Worm (Caenorhabditis elegans) whole organism, young adult: ENCODE measurements around the gene ptr-19.

ENCODE experiments used
- B0035.1 ChIP-seq: sonication (generic microtip); optimal IDR thresholded peaks from 2 replicates; lab custom pipeline; 2016; ENCODE audit warnings: missing genetic modification characterization, mild to moderate bottlenecking, missing compliant biosample characterization, missing genotype, missing genetic modification reagents
- B0336.3 ChIP-seq: fragments of 200-800 bp; sonication (Bioruptor generic); IDR thresholded peaks from 2 replicates; pipeline ENCODE4 v1.3.6; 2022; ENCODE audit warnings: missing genetic modification characterization, missing compliant biosample characterization
- F23B12.7 ChIP-seq: sonication (generic microtip); optimal IDR thresholded peaks from 2 replicates; lab custom pipeline; 2017; ENCODE audit warnings: missing genetic modification characterization, mild to moderate bottlenecking, missing compliant biosample characterization, antibody characterized with exemption, moderate library complexity; ENCODE audit not compliant: insufficient read depth
- F33H1.4 ChIP-seq: fragments of 200-800 bp; sonication (Bioruptor generic); IDR thresholded peaks from 2 replicates; pipeline ENCODE4 v1.3.6; 2022; ENCODE audit warnings: missing genetic modification reagents, missing genetic modification characterization, missing compliant biosample characterization
- F37B4.10 ChIP-seq: fragments of 200-800 bp; sonication (Bioruptor generic); IDR thresholded peaks from 2 replicates; pipeline ENCODE4 v1.3.6; 2022; ENCODE audit warnings: missing genetic modification characterization, missing compliant biosample characterization
- F55B11.4 ChIP-seq: sonication (generic microtip); optimal IDR thresholded peaks from 2 replicates; lab custom pipeline; 2016; ENCODE audit warnings: missing compliant biosample characterization, missing genetic modification characterization, borderline replicate concordance; ENCODE audit not compliant: insufficient read depth
- K12H6.12 ChIP-seq: fragments of 200-800 bp; sonication (Bioruptor generic); optimal IDR thresholded peaks from 2 replicates; lab custom pipeline; 2018; ENCODE audit warnings: mild to moderate bottlenecking, missing genetic modification characterization, missing compliant biosample characterization
- Y53F4B.3 ChIP-seq: fragments of 200-800 bp; sonication (Bioruptor generic); IDR thresholded peaks from 2 replicates; pipeline ENCODE4 v1.3.6; 2022; ENCODE audit warnings: missing genetic modification reagents, missing genetic modification characterization, missing compliant biosample characterization
- Y56A3A.18 ChIP-seq: fragments of 200-800 bp; sonication (Bioruptor generic); IDR thresholded peaks from 2 replicates; pipeline ENCODE4 v1.3.6; 2022; ENCODE audit warnings: missing genetic modification reagents, missing genetic modification characterization, missing compliant biosample characterization
- Y79H2A.3 ChIP-seq: fragments of 200-800 bp; sonication (Bioruptor generic); conservative IDR thresholded peaks from 2 replicates; pipeline ENCODE4 v1.3.6; 2022; ENCODE audit warnings: missing genetic modification reagents, missing genetic modification characterization, missing compliant biosample characterization
- akir-1 ChIP-seq: fragments of 200-800 bp; sonication (Bioruptor generic); optimal IDR thresholded peaks from 2 replicates; lab custom pipeline; 2018; ENCODE audit warnings: mild to moderate bottlenecking, missing genetic modification characterization, moderate library complexity, missing compliant biosample characterization
- athp-1 ChIP-seq: sonication (generic microtip); optimal IDR thresholded peaks from 2 replicates; lab custom pipeline; 2017; ENCODE audit warnings: mild to moderate bottlenecking, missing genetic modification characterization, missing compliant biosample characterization
- attf-3 ChIP-seq: fragments of 200-800 bp; sonication (Bioruptor generic); conservative IDR thresholded peaks from 2 replicates; pipeline ENCODE4 v1.3.6; 2022; ENCODE audit warnings: missing genetic modification reagents, missing genetic modification characterization, missing compliant biosample characterization
- attf-6 ChIP-seq: fragments of 200-800 bp; sonication (Bioruptor generic); IDR thresholded peaks from 2 replicates; pipeline ENCODE4 v1.3.6; 2022; ENCODE audit warnings: missing genetic modification reagents, missing genetic modification characterization, missing compliant biosample characterization
- cebp-1 ChIP-seq, 2 experiments: fragments of 200-800 bp in 1 of 2; sonication (Bioruptor generic) in 1 of 2; sonication (generic microtip) in 1 of 2; IDR thresholded peaks in 1 of 2; optimal IDR thresholded peaks in 1 of 2; 2 replicates each; pipeline versions ENCODE4 v1.3.6 to Lab custom; 2017 to 2022; ENCODE audit warnings: missing compliant biosample characterization in 2 of 2, missing genetic modification characterization in 2 of 2, mild to moderate bottlenecking in 1 of 2, missing genetic modification reagents in 1 of 2, moderate library complexity in 1 of 2
- cebp-2 ChIP-seq: fragments of 200-800 bp; sonication (Bioruptor generic); IDR thresholded peaks from 2 replicates; pipeline ENCODE4 v1.3.6; 2022; ENCODE audit warnings: missing genetic modification characterization, missing compliant biosample characterization
- ceh-27 ChIP-seq: fragments of 200-800 bp; sonication (Bioruptor generic); optimal IDR thresholded peaks from 2 replicates; lab custom pipeline; 2018; ENCODE audit warnings: mild to moderate bottlenecking, missing genetic modification characterization, moderate library complexity, missing compliant biosample characterization
- ceh-58 ChIP-seq: fragments of 200-800 bp; sonication (Bioruptor generic); IDR thresholded peaks from 2 replicates; pipeline ENCODE4 v1.3.6; 2022; ENCODE audit warnings: missing genetic modification characterization, missing compliant biosample characterization
- ceh-79 ChIP-seq: sonication (generic microtip); optimal IDR thresholded peaks from 2 replicates; lab custom pipeline; 2017; ENCODE audit warnings: mild to moderate bottlenecking, missing genetic modification characterization, missing compliant biosample characterization
- efl-1 ChIP-seq: fragments of 150-350 bp; optimal IDR thresholded peaks from 2 replicates; lab custom pipeline; 2014; ENCODE audit warnings: missing biosample characterization, missing genetic modification reagents, missing genetic modification characterization
- egl-18 ChIP-seq: fragments of 200-800 bp; sonication (Bioruptor generic); IDR thresholded peaks from 2 replicates; pipeline ENCODE4 v1.3.6; 2022; ENCODE audit warnings: missing genetic modification reagents, missing genetic modification characterization, missing compliant biosample characterization
- hlh-12 ChIP-seq: sonication (generic microtip); optimal IDR thresholded peaks from 2 replicates; lab custom pipeline; 2016; ENCODE audit warnings: missing genetic modification characterization, missing compliant biosample characterization
- lag-1 ChIP-seq: fragments of 200-800 bp; sonication (Bioruptor generic); IDR thresholded peaks from 2 replicates; pipeline ENCODE4 v1.3.6; 2022; ENCODE audit warnings: missing genetic modification reagents, missing genetic modification characterization, missing compliant biosample characterization
- let-607 ChIP-seq, 2 experiments: fragments of 200-800 bp in 1 of 2; sonication (Bioruptor generic) in 1 of 2; sonication (generic microtip) in 1 of 2; optimal IDR thresholded peaks; 2 replicates each; lab custom pipeline; 2016 to 2018; ENCODE audit warnings: mild to moderate bottlenecking in 2 of 2, missing compliant biosample characterization in 2 of 2, missing genetic modification characterization in 2 of 2, moderate library complexity in 2 of 2, missing genotype in 1 of 2
- lin-54 ChIP-seq: fragments of 200-800 bp; sonication (Bioruptor generic); optimal IDR thresholded peaks from 2 replicates; lab custom pipeline; 2018; ENCODE audit warnings: mild to moderate bottlenecking, missing genetic modification characterization, missing compliant biosample characterization
- lir-1 ChIP-seq: fragments of 200-800 bp; sonication (Bioruptor generic); conservative IDR thresholded peaks from 2 replicates; pipeline ENCODE4 v1.3.6; 2022; ENCODE audit warnings: missing genetic modification reagents, missing genetic modification characterization, missing compliant biosample characterization
- madf-6 ChIP-seq: fragments of 200-800 bp; sonication (Bioruptor generic); IDR thresholded peaks from 2 replicates; pipeline ENCODE4 v1.3.6; 2022; ENCODE audit warnings: missing genetic modification reagents, missing genetic modification characterization, missing compliant biosample characterization
- madf-8 ChIP-seq: fragments of 200-800 bp; sonication (Bioruptor generic); conservative IDR thresholded peaks from 2 replicates; pipeline ENCODE4 v1.3.6; 2022; ENCODE audit warnings: missing genetic modification reagents, missing genetic modification characterization, missing compliant biosample characterization
- mel-28 ChIP-seq: sonication (generic microtip); optimal IDR thresholded peaks from 2 replicates; lab custom pipeline; 2016; ENCODE audit warnings: borderline replicate concordance, mild to moderate bottlenecking, missing genetic modification characterization, missing compliant biosample characterization
- nfyb-1 ChIP-seq: fragments of 200-800 bp; sonication (Bioruptor generic); IDR thresholded peaks from 2 replicates; pipeline ENCODE4 v1.3.6; 2022; ENCODE audit warnings: missing genetic modification reagents, missing genetic modification characterization, missing compliant biosample characterization
- nhr-90 ChIP-seq: sonication (generic microtip); optimal IDR thresholded peaks from 2 replicates; lab custom pipeline; 2016; ENCODE audit warnings: missing genotype, mild to moderate bottlenecking, missing genetic modification characterization, missing compliant biosample characterization
- pbrm-1 ChIP-seq: fragments of 200-800 bp; sonication (Bioruptor generic); IDR thresholded peaks from 2 replicates; pipeline ENCODE4 v1.3.6; 2022; ENCODE audit warnings: missing genetic modification reagents, missing genetic modification characterization, missing compliant biosample characterization
- pha-4 ChIP-seq: fragments of 150-350 bp; sonication (generic microtip); optimal IDR thresholded peaks from 2 replicates; lab custom pipeline; 2014; ENCODE audit warnings: missing biosample characterization, missing genetic modification reagents, missing genetic modification characterization
- rec-8 ChIP-seq, 2 experiments: sonication (generic microtip); optimal IDR thresholded peaks; 2 replicates each; lab custom pipeline; 2016; ENCODE audit warnings: mild to moderate bottlenecking in 2 of 2, missing genetic modification characterization in 2 of 2, missing genetic modification reagents in 2 of 2, missing genotype in 2 of 2, missing biosample characterization in 1 of 2, missing compliant biosample characterization in 1 of 2, moderate library complexity in 1 of 2
- sea-2 ChIP-seq: fragments of 200-800 bp; sonication (Bioruptor generic); IDR thresholded peaks from 2 replicates; pipeline ENCODE4 v1.3.6; 2022; ENCODE audit warnings: missing genetic modification characterization, missing compliant biosample characterization
- snpc-1.1 ChIP-seq: sonication (generic microtip); optimal IDR thresholded peaks from 2 replicates; lab custom pipeline; 2017; ENCODE audit warnings: missing genetic modification characterization, mild to moderate bottlenecking, missing compliant biosample characterization, antibody characterized with exemption, moderate library complexity, missing genotype, missing genetic modification reagents; ENCODE audit not compliant: insufficient read depth
- snpc-3.4 ChIP-seq: sonication (generic microtip); optimal IDR thresholded peaks from 2 replicates; lab custom pipeline; 2017; ENCODE audit warnings: missing genetic modification characterization, mild to moderate bottlenecking, missing compliant biosample characterization, antibody characterized with exemption, moderate library complexity, missing genotype, missing genetic modification reagents
- snpc-4 ChIP-seq, 5 experiments: fragments of 150-350 bp in 1 of 5; sonication (generic microtip) in 4 of 5; optimal IDR thresholded peaks; 2 replicates each; lab custom pipeline; 2014 to 2018; ENCODE audit warnings: missing genetic modification characterization in 5 of 5, missing biosample characterization in 3 of 5, antibody characterized with exemption in 2 of 5, mild to moderate bottlenecking in 2 of 5, missing compliant biosample characterization in 2 of 5, missing genotype in 2 of 5, moderate library complexity in 2 of 5, missing genetic modification reagents in 1 of 5
- somi-1 ChIP-seq: fragments of 200-800 bp; sonication (Bioruptor generic); optimal IDR thresholded peaks from 2 replicates; lab custom pipeline; 2018; ENCODE audit warnings: mild to moderate bottlenecking, missing genetic modification characterization, missing compliant biosample characterization
- unc-130 ChIP-seq: sonication (generic microtip); optimal IDR thresholded peaks from 2 replicates; lab custom pipeline; 2016; ENCODE audit warnings: missing genetic modification reagents, missing genetic modification characterization, missing compliant biosample characterization
- unc-62 ChIP-seq: fragments of 150-350 bp; optimal IDR thresholded peaks from 2 replicates; lab custom pipeline; 2014; ENCODE audit warnings: missing biosample characterization, missing genetic modification reagents, missing genetic modification characterization
- ztf-22 ChIP-seq: fragments of 200-800 bp; sonication (Bioruptor generic); optimal IDR thresholded peaks from 2 replicates; lab custom pipeline; 2018; ENCODE audit warnings: mild to moderate bottlenecking, missing genetic modification characterization, moderate library complexity, missing compliant biosample characterization
- ztf-28 ChIP-seq: fragments of 200-800 bp; sonication (Bioruptor generic); IDR thresholded peaks from 2 replicates; pipeline ENCODE4 v1.3.6; 2022; ENCODE audit warnings: missing genetic modification reagents, missing genetic modification characterization, missing compliant biosample characterization

ptr-19 gene

ce11 chrIII:10810837-10811814 is 29.5 kb downstream of the ptr-19 start (continued):
- TF ChIP-seq akir-1 (GFP tag; lab: Kevin White, UChicago) (no peak), F23B12.7 (tag; lab: Kevin White, UChicago) (no peak), athp-1 (tag; lab: Kevin White, UChicago) (peak; percentile 36), pha-4 (no peak), Y79H2A.3 (GFP tag; lab: Robert Waterston, UW) (peak; percentile 93), egl-18 (no peak), lag-1 (GFP tag; lab: Robert Waterston, UW) (no peak), efl-1 (GFP tag; lab: Kevin White, UChicago) (peak; percentile 33), nfyb-1 (GFP tag; lab: Robert Waterston, UW) (peak; percentile 76), lir-1 (peak; percentile 19; the same call in 1 of the 2 replicates), lin-54 (GFP tag; lab: Kevin White, UChicago) (peak; percentile 56), ceh-58 (GFP tag; lab: Robert Waterston, UW) (peak; percentile 93), pbrm-1 (GFP tag; lab: Robert Waterston, UW) (peak; percentile 67; the same call in 1 of the 2 replicates), cebp-2 (0 out of 2 replicates have a peak, but pooled peaks have one; percentile 58), ceh-27 (GFP tag; lab: Kevin White, UChicago) (no peak), madf-8 (GFP tag; lab: Robert Waterston, UW) (peak; percentile 58), snpc-3.4 (no peak), rec-8 (tag; optimal IDR thresholded peaks at IDR 0.05; lab: Kevin White, UChicago) (no peak), ceh-79 (tag; lab: Kevin White, UChicago) (no peak), F37B4.10 (GFP tag; lab: Robert Waterston, UW) (0 out of 2 replicates have a peak, but pooled peaks have one; percentile 29), B0336.3 (GFP tag; lab: Robert Waterston, UW) (peak; percentile 10), snpc-4 (GFP tag; optimal IDR thresholded peaks at IDR 0.05; lab: Kevin White, UChicago) (peak; percentile 41), snpc-4 (tag; optimal IDR thresholded peaks at IDR 0.05; lab: Kevin White, UChicago) (no peak), attf-3 (GFP tag; lab: Robert Waterston, UW) (peak; percentile 74), sea-2 (GFP tag; lab: Robert Waterston, UW) (no peak), cebp-1 (GFP tag; IDR thresholded peaks at IDR 0.05; lab: Robert Waterston, UW) (no peak), cebp-1 (tag; optimal IDR thresholded peaks at IDR 0.05; lab: Kevin White, UChicago) (peak; percentile 15), Y56A3A.18 (peak; percentile 72; the same call in 1 of the 2 replicates), madf-6 (peak; percentile 91), F55B11.4 (tag; lab: Kevin White, UChicago) (no peak), snpc-1.1 (no peak), hlh-12 (tag; lab: Kevin White, UChicago) (no peak), B0035.1 (tag; lab: Kevin White, UChicago) (no peak), ztf-28 (GFP tag; lab: Robert Waterston, UW) (peak; percentile 9; the same call in 1 of the 2 replicates), ztf-22 (no peak), mel-28 (tag; lab: Kevin White, UChicago) (no peak), somi-1 (GFP tag; lab: Kevin White, UChicago) (no peak), let-607 (tag; optimal IDR thresholded peaks at IDR 0.05; lab: Kevin White, UChicago) (no peak), unc-130 (GFP tag; lab: Kevin White, UChicago) (no peak), attf-6 (GFP tag; lab: Robert Waterston, UW) (peak; percentile 91), Y53F4B.3 (GFP tag; lab: Robert Waterston, UW) (peak; percentile 86), unc-62 (no peak), nhr-90 (tag; lab: Kevin White, UChicago) (no peak), K12H6.12 (tag; lab: Kevin White, UChicago) (peak; percentile 12), F33H1.4 (peak; percentile 65)
